Worm (Caenorhabditis elegans) whole organism, young adult: ENCODE measurements around the gene C15H7.3.
A peak's percentile ranks its signal among the peaks of the same experiment; 100 is the strongest.

Experiments used
- F10E7.11 ChIP-seq: sonication (generic microtip); optimal IDR thresholded peaks from 2 replicates; lab custom pipeline; 2017; ENCODE audit warnings: mild to moderate bottlenecking, missing genetic modification characterization, moderate library complexity, missing compliant biosample characterization
- F49E8.2 ChIP-seq: sonication (generic microtip); optimal IDR thresholded peaks from 3 replicates; lab custom pipeline; 2017; ENCODE audit warnings: missing genetic modification characterization, mild to moderate bottlenecking, missing compliant biosample characterization, antibody characterized with exemption, moderate library complexity; ENCODE audit not compliant: insufficient read depth
- K11D2.4 ChIP-seq: fragments of 200-800 bp; sonication (Bioruptor generic); IDR thresholded peaks from 2 replicates; pipeline ENCODE4 v1.3.6; 2022; ENCODE audit warnings: missing genetic modification reagents, missing genetic modification characterization, missing compliant biosample characterization
- K12H6.12 ChIP-seq: fragments of 200-800 bp; sonication (Bioruptor generic); optimal IDR thresholded peaks from 2 replicates; lab custom pipeline; 2018; ENCODE audit warnings: mild to moderate bottlenecking, missing genetic modification characterization, missing compliant biosample characterization
- T26A5.8 ChIP-seq: sonication (generic microtip); optimal IDR thresholded peaks from 2 replicates; lab custom pipeline; 2016; ENCODE audit warnings: missing genetic modification characterization, missing compliant biosample characterization
- Y53F4B.3 ChIP-seq: fragments of 200-800 bp; sonication (Bioruptor generic); IDR thresholded peaks from 2 replicates; pipeline ENCODE4 v1.3.6; 2022; ENCODE audit warnings: missing genetic modification reagents, missing genetic modification characterization, missing compliant biosample characterization
- Y53G8AR.9 ChIP-seq: fragments of 200-800 bp; sonication (Bioruptor generic); conservative IDR thresholded peaks from 2 replicates; pipeline ENCODE4 v1.3.6; 2022; ENCODE audit warnings: missing genetic modification reagents, missing genetic modification characterization, missing compliant biosample characterization
- ZK185.1 ChIP-seq: sonication (generic microtip); optimal IDR thresholded peaks from 2 replicates; lab custom pipeline; 2016; ENCODE audit warnings: mild to moderate bottlenecking, missing genetic modification characterization, missing compliant biosample characterization; ENCODE audit not compliant: poor library complexity, severe bottlenecking
- atf-7 ChIP-seq: sonication (generic microtip); optimal IDR thresholded peaks from 2 replicates; lab custom pipeline; 2017; ENCODE audit warnings: mild to moderate bottlenecking, missing genetic modification characterization, missing compliant biosample characterization
- cebp-1 ChIP-seq, 2 experiments: fragments of 200-800 bp in 1 of 2; sonication (Bioruptor generic) in 1 of 2; sonication (generic microtip) in 1 of 2; IDR thresholded peaks in 1 of 2; optimal IDR thresholded peaks in 1 of 2; 2 replicates each; pipeline versions ENCODE4 v1.3.6 to Lab custom; 2017 to 2022; ENCODE audit warnings: missing compliant biosample characterization in 2 of 2, missing genetic modification characterization in 2 of 2, mild to moderate bottlenecking in 1 of 2, missing genetic modification reagents in 1 of 2, moderate library complexity in 1 of 2
- ceh-27 ChIP-seq: fragments of 200-800 bp; sonication (Bioruptor generic); optimal IDR thresholded peaks from 2 replicates; lab custom pipeline; 2018; ENCODE audit warnings: mild to moderate bottlenecking, missing genetic modification characterization, moderate library complexity, missing compliant biosample characterization
- ceh-40 ChIP-seq: fragments of 200-800 bp; sonication (Bioruptor generic); IDR thresholded peaks from 2 replicates; pipeline ENCODE4 v1.3.6; 2022; ENCODE audit warnings: missing genetic modification characterization, missing compliant biosample characterization
- chd-7 ChIP-seq: sonication (generic microtip); optimal IDR thresholded peaks from 2 replicates; lab custom pipeline; 2016; ENCODE audit warnings: mild to moderate bottlenecking, missing genetic modification characterization, moderate library complexity, missing compliant biosample characterization
- die-1 ChIP-seq: sonication (generic microtip); optimal IDR thresholded peaks from 2 replicates; lab custom pipeline; 2016; ENCODE audit warnings: missing genotype, mild to moderate bottlenecking, missing genetic modification characterization, missing compliant biosample characterization
- dpff-1 ChIP-seq: sonication (generic microtip); optimal IDR thresholded peaks from 2 replicates; lab custom pipeline; 2017; ENCODE audit warnings: mild to moderate bottlenecking, missing genetic modification characterization, missing compliant biosample characterization
- egl-18 ChIP-seq: fragments of 200-800 bp; sonication (Bioruptor generic); IDR thresholded peaks from 2 replicates; pipeline ENCODE4 v1.3.6; 2022; ENCODE audit warnings: missing genetic modification reagents, missing genetic modification characterization, missing compliant biosample characterization
- egl-44 ChIP-seq: fragments of 200-800 bp; sonication (Bioruptor generic); IDR thresholded peaks from 2 replicates; pipeline ENCODE4 v1.3.6; 2022; ENCODE audit warnings: missing genetic modification reagents, missing genetic modification characterization, missing compliant biosample characterization
- him-1 ChIP-seq: sonication (generic microtip); optimal IDR thresholded peaks from 2 replicates; lab custom pipeline; 2016; ENCODE audit warnings: missing genotype, missing genetic modification reagents, missing genetic modification characterization, missing compliant biosample characterization
- hsf-1 ChIP-seq: fragments of 200-800 bp; sonication (Bioruptor generic); IDR thresholded peaks from 2 replicates; pipeline ENCODE4 v1.3.6; 2022; ENCODE audit warnings: missing genetic modification reagents, missing genetic modification characterization, missing compliant biosample characterization
- lag-1 ChIP-seq: fragments of 200-800 bp; sonication (Bioruptor generic); IDR thresholded peaks from 2 replicates; pipeline ENCODE4 v1.3.6; 2022; ENCODE audit warnings: missing genetic modification reagents, missing genetic modification characterization, missing compliant biosample characterization
- let-526 ChIP-seq: fragments of 200-800 bp; sonication (Bioruptor generic); IDR thresholded peaks from 2 replicates; pipeline ENCODE4 v1.3.6; 2022; ENCODE audit warnings: missing genetic modification reagents, missing genetic modification characterization, missing compliant biosample characterization
- lin-40 ChIP-seq: sonication (generic microtip); optimal IDR thresholded peaks from 2 replicates; lab custom pipeline; 2016; ENCODE audit warnings: missing genetic modification characterization, mild to moderate bottlenecking, missing compliant biosample characterization, missing genotype, missing genetic modification reagents
- lin-54 ChIP-seq: fragments of 200-800 bp; sonication (Bioruptor generic); optimal IDR thresholded peaks from 2 replicates; lab custom pipeline; 2018; ENCODE audit warnings: mild to moderate bottlenecking, missing genetic modification characterization, missing compliant biosample characterization
- mel-28 ChIP-seq: sonication (generic microtip); optimal IDR thresholded peaks from 2 replicates; lab custom pipeline; 2016; ENCODE audit warnings: borderline replicate concordance, mild to moderate bottlenecking, missing genetic modification characterization, missing compliant biosample characterization
- nhr-80 ChIP-seq: sonication (generic microtip); optimal IDR thresholded peaks from 2 replicates; lab custom pipeline; 2016; ENCODE audit warnings: missing genetic modification characterization, missing compliant biosample characterization
- sdz-38 ChIP-seq: sonication (generic microtip); optimal IDR thresholded peaks from 2 replicates; lab custom pipeline; 2016; ENCODE audit warnings: missing genotype, missing genetic modification characterization, missing compliant biosample characterization
- snpc-1.1 ChIP-seq: sonication (generic microtip); optimal IDR thresholded peaks from 2 replicates; lab custom pipeline; 2017; ENCODE audit warnings: missing genetic modification characterization, mild to moderate bottlenecking, missing compliant biosample characterization, antibody characterized with exemption, moderate library complexity, missing genotype, missing genetic modification reagents; ENCODE audit not compliant: insufficient read depth
- somi-1 ChIP-seq: fragments of 200-800 bp; sonication (Bioruptor generic); optimal IDR thresholded peaks from 2 replicates; lab custom pipeline; 2018; ENCODE audit warnings: mild to moderate bottlenecking, missing genetic modification characterization, missing compliant biosample characterization
- zfh-2 ChIP-seq: fragments of 200-800 bp; sonication (Bioruptor generic); conservative IDR thresholded peaks from 2 replicates; pipeline ENCODE4 v1.3.6; 2022; ENCODE audit warnings: missing genetic modification reagents, missing genetic modification characterization, missing compliant biosample characterization
- ztf-26 ChIP-seq: sonication (generic microtip); optimal IDR thresholded peaks from 2 replicates; lab custom pipeline; 2017; ENCODE audit warnings: missing genetic modification characterization, missing compliant biosample characterization
- ztf-28 ChIP-seq: fragments of 200-800 bp; sonication (Bioruptor generic); IDR thresholded peaks from 2 replicates; pipeline ENCODE4 v1.3.6; 2022; ENCODE audit warnings: missing genetic modification reagents, missing genetic modification characterization, missing compliant biosample characterization

C15H7.3 gene

DNA sequence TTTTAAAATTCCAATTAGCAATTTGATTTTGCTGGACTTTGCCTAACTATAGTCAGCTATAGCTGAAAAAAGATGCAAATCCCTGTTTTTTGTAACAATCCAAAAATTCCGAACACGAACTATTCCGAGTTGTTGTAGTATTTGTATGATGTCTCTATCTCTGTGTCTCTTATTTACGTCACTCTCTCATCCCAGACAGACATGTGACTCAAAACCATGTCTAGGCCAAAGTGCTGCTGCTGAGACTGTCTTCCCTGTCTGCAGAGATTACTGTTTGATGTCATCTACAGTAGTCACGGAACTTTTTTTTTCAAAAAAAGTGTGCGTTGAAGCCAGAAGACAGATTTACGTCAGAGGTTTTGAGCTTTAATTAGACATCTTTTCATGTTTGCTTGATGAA, 14.5 kb upstream of the C15H7.3 start:
- TF ChIP-seq lin-40 (tag; lab: Kevin White, UChicago) (peak; percentile 13), hsf-1 (GFP tag; lab: Robert Waterston, UW) (no peak), ceh-27 (GFP tag; lab: Kevin White, UChicago) (peak; percentile 3)

DNA sequence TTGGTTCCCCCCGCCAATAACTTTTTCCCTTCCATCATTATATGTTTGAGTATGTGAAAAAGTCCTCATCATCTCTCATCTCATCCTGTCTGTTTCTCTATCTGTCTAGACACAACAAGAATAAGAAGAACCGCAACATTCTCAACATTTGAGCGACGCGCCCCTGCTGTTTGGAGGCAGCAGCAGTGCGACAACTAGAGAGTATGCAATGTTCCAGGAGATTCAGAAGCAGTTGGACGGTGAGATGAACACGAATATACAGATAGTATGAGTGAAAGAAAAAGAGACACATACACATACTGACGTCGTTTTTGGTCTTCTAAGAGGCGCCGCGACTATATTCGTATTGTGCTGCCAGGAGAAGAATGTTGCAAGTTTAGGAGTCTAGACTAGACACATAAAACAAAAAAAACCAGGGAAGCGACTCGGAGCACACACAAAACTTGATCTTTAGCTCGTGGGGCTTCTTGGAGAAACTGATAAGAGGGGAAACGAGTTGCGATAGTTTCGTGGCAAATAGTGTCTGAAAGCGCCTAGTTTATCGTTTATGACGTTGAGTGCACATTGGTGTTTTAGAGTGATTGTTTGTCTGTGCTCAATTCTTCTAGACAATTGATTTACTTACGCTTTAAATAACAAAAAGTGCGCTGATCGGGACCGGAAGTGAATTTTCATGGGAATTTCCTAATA, 13.9 kb upstream of the C15H7.3 start:
- TF ChIP-seq mel-28 (tag; lab: Kevin White, UChicago) = no peak
- peak; percentile 69 for TF ChIP-seq ceh-27 (GFP tag; lab: Kevin White, UChicago)
- no peak for TF ChIP-seq lag-1 (GFP tag; lab: Robert Waterston, UW)
- peak; percentile 16 for TF ChIP-seq somi-1 (GFP tag; lab: Kevin White, UChicago)
- TF ChIP-seq K12H6.12 = peak; percentile 49
- TF ChIP-seq let-526 (GFP tag; lab: Robert Waterston, UW) = no peak
- TF ChIP-seq chd-7 (tag; lab: Kevin White, UChicago) = no peak
- no peak for TF ChIP-seq cebp-1 (GFP tag; IDR thresholded peaks at IDR 0.05; lab: Robert Waterston, UW)
- peak; percentile 26 for TF ChIP-seq cebp-1 (tag; optimal IDR thresholded peaks at IDR 0.05; lab: Kevin White, UChicago)
- TF ChIP-seq ztf-26 (tag; lab: Kevin White, UChicago) = peak; percentile 42
- no peak for TF ChIP-seq F10E7.11 (tag; lab: Kevin White, UChicago)
- TF ChIP-seq Y53F4B.3 (GFP tag; lab: Robert Waterston, UW) = no peak
- 0 out of 2 replicates have a peak, but pooled peaks have one; percentile 27 for TF ChIP-seq K11D2.4 (GFP tag; lab: Robert Waterston, UW)
- no peak for TF ChIP-seq F49E8.2 (tag; lab: Kevin White, UChicago)
- peak; percentile 94 for TF ChIP-seq nhr-80 (tag; lab: Kevin White, UChicago)
- no peak for TF ChIP-seq atf-7 (tag; lab: Kevin White, UChicago)
- no peak for TF ChIP-seq egl-44 (GFP tag; lab: Robert Waterston, UW)
- TF ChIP-seq zfh-2 (GFP tag; lab: Robert Waterston, UW) = 0 out of 2 replicates have a peak, but pooled peaks have one; percentile 14
- TF ChIP-seq lin-40 (tag; lab: Kevin White, UChicago) = peak; percentile 44
- TF ChIP-seq ZK185.1 (tag; lab: Kevin White, UChicago) = peak; percentile 26
- TF ChIP-seq T26A5.8 (tag; lab: Kevin White, UChicago) = no peak
- no peak for TF ChIP-seq dpff-1 (tag; lab: Kevin White, UChicago)

DNA sequence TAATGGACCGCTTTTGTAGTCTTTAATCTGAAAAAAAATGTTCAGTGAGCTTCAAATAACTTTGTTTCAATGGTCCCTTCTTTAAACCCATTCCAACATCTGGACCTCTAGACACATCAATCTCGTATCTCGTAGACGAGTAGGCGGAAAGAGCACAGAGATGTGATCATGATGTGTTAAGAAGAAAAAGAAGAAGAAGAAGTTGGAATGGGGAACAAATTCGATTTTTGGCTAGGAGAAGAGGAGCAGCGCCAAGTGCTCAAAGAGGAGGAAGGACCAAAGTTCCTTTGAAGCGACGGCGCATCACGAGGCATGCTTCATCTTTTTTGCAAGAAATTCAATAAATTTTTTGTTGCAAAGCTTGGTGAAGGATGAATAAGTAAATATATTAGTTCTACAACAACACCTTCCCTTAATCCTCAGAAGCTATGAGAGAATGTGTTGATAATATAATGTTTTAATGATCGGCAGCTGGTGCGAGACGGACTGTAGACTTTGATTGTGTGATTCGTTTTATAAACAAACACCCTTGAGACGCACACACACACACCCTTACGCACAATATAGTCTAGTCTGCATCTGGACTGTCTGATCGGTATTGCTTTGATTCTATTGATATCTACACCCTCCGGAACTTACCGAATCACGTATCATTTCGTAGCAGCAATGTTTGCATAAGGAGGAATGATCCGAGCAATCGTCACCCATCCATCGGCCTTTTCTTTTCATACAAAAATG, 12.9 kb upstream of the C15H7.3 start:
- no peak for TF ChIP-seq dpff-1 (tag; lab: Kevin White, UChicago)
- no peak for TF ChIP-seq ztf-28 (GFP tag; lab: Robert Waterston, UW)
- TF ChIP-seq ceh-40 (GFP tag; lab: Robert Waterston, UW) = no peak
- TF ChIP-seq sdz-38 (tag; lab: Kevin White, UChicago) = no peak
- TF ChIP-seq him-1 = no peak
- TF ChIP-seq egl-18 (GFP tag; lab: Robert Waterston, UW) = no peak
- TF ChIP-seq Y53G8AR.9 = 0 out of 2 replicates have a peak, but pooled peaks have one; percentile 14
- TF ChIP-seq lin-54 (GFP tag; lab: Kevin White, UChicago) = no peak

DNA sequence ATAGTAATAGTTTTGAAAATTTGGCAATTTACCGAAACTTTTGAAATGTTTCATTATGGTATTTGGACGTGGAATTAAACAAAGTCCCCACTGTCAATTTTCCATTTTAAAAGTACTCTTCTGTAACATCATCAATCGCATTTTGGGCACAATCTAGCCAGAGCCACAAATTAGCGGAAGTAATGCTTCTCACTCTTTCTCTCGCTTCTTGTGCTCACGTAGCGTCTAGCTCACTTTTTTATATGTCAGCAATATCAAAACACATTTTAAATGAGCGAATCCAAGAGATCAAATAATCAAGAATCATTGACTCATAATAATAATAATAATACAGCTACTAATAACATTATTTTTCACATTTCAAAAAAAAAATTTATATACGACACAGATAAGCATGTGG, 12.2 kb upstream of the C15H7.3 start:
- TF ChIP-seq snpc-1.1 (tag; lab: Kevin White, UChicago) (no peak), die-1 (no peak)
- TF ChIP-seq, all 124 proteins: peak for 0
